Fruit fly (Drosophila melanogaster) whole organism, embryonic: ENCODE data around the gene CG14564.

Experiments
- ATbp ChIP-seq: fragments of 200-800 bp; sonication (Bioruptor generic); optimal IDR thresholded peaks from 2 replicates; lab custom pipeline; 2017; ENCODE audit warnings: missing biosample characterization, mild to moderate bottlenecking, missing genetic modification characterization, missing genetic modification reagents
- CG14710 ChIP-seq: fragments of 200-800 bp; sonication (Bioruptor generic); optimal IDR thresholded peaks from 3 replicates; lab custom pipeline; 2019; ENCODE audit warnings: missing biosample characterization, mild to moderate bottlenecking, missing genetic modification characterization, moderate library complexity
- CG18599 ChIP-seq: fragments of 200-800 bp; sonication (Bioruptor generic); optimal IDR thresholded peaks from 3 replicates; lab custom pipeline; 2017; ENCODE audit warnings: missing biosample characterization, missing genetic modification characterization, mild to moderate bottlenecking, moderate library complexity, missing genetic modification reagents
- CG2712 ChIP-seq: fragments of 200-800 bp; optimal IDR thresholded peaks from 3 replicates; lab custom pipeline; 2019; ENCODE audit warnings: missing biosample characterization, mild to moderate bottlenecking, missing genetic modification characterization, moderate library complexity
- H15 ChIP-seq: fragments of 200-800 bp; sonication (Bioruptor generic); IDR thresholded peaks from 3 replicates; pipeline ENCODE4 v1.3.6; 2022; ENCODE audit warnings: missing biosample characterization, missing genetic modification characterization
- lola ChIP-seq, 3 experiments: fragments of >200 bp in 2 of 3; fragments of 200-800 bp in 1 of 3; sonication (Bioruptor generic) in 1 of 3; optimal IDR thresholded peaks; 2 replicates each; lab custom pipeline; 2017 to 2019; ENCODE audit warnings: missing biosample characterization in 3 of 3, missing genetic modification characterization in 3 of 3, mild to moderate bottlenecking in 1 of 3, moderate library complexity in 1 of 3
- nerfin-1 ChIP-seq: fragments of 200-800 bp; sonication (Bioruptor generic); optimal IDR thresholded peaks from 3 replicates; lab custom pipeline; 2019; ENCODE audit warnings: missing biosample characterization, mild to moderate bottlenecking, missing genetic modification characterization, moderate library complexity
- odd ChIP-seq: fragments of 200-800 bp; sonication (Bioruptor generic); optimal IDR thresholded peaks from 2 replicates; lab custom pipeline; 2017; ENCODE audit warnings: missing biosample characterization, mild to moderate bottlenecking, missing genetic modification characterization
- salm ChIP-seq: fragments of 200-800 bp; sonication (Bioruptor generic); optimal IDR thresholded peaks from 2 replicates; lab custom pipeline; 2018; ENCODE audit warnings: missing biosample characterization, mild to moderate bottlenecking, missing genetic modification characterization
- unc-4 ChIP-seq: fragments of 200-800 bp; sonication (Bioruptor generic); IDR thresholded peaks from 2 replicates; pipeline ENCODE4 v1.3.6; 2022; ENCODE audit warnings: missing biosample characterization, missing genetic modification characterization; ENCODE audit not compliant: partially characterized antibody

- no peak for TF ChIP-seq lola (GFP tag; optimal IDR thresholded peaks at IDR 0.05; lab: Kevin White, UChicago)
- TF ChIP-seq H15 (GFP tag; lab: Robert Waterston, UW) = no peak
- TF ChIP-seq ATbp (GFP tag; lab: Kevin White, UChicago) = no peak
- no peak for TF ChIP-seq unc-4
- no peak for TF ChIP-seq nerfin-1 (tag; lab: Kevin White, UChicago)
- TF ChIP-seq salm = no peak
- TF ChIP-seq CG2712 (tag; lab: Kevin White, UChicago) = no peak
- TF ChIP-seq CG18599 (GFP tag; lab: Kevin White, UChicago) = no peak
- TF ChIP-seq CG14710 = no peak
- no peak for TF ChIP-seq odd (GFP tag; lab: Kevin White, UChicago)
Measured at dm6 chr3L:21715974-21716373, 41.0 kb upstream of the CG14564 start.
